Worm (Caenorhabditis elegans) whole organism, L4 larva: ENCODE measurements around the gene Y17D7C.2.

ENCODE experiments used
- D1046.2 ChIP-seq: fragments of 200-800 bp; sonication (Bioruptor generic); IDR thresholded peaks from 2 replicates; pipeline ENCODE4 v1.3.6; 2022; ENCODE audit warnings: missing genetic modification characterization, missing compliant biosample characterization
- Y48G9A.11 ChIP-seq: fragments of 200-800 bp; sonication (Bioruptor generic); IDR thresholded peaks from 2 replicates; pipeline ENCODE4 v1.3.6; 2022; ENCODE audit warnings: missing genetic modification reagents, missing genetic modification characterization, missing compliant biosample characterization
- ZK337.2 ChIP-seq: fragments of 200-800 bp; sonication (Bioruptor generic); IDR thresholded peaks from 2 replicates; pipeline ENCODE4 v1.3.6; 2022; ENCODE audit warnings: missing genetic modification reagents, missing genetic modification characterization, missing compliant biosample characterization
- aha-1 ChIP-seq: fragments of 150-350 bp; peaks from one replicate; lab custom pipeline; 2014; ENCODE audit warnings: missing biosample characterization, missing genetic modification characterization
- ama-1 ChIP-seq: fragments of 150-350 bp; optimal IDR thresholded peaks from 2 replicates; lab custom pipeline; 2014; ENCODE audit warnings: inconsistent platforms, mixed read lengths
- arid-1 ChIP-seq: fragments of 200-800 bp; sonication (Bioruptor generic); conservative IDR thresholded peaks from 2 replicates; pipeline ENCODE4 v1.3.6; 2022; ENCODE audit warnings: missing genetic modification reagents, missing genetic modification characterization, missing compliant biosample characterization
- attf-4 ChIP-seq: sonication (generic microtip); optimal IDR thresholded peaks from 3 replicates; lab custom pipeline; 2017; ENCODE audit warnings: missing biosample characterization, missing genetic modification characterization
- ceh-32 ChIP-seq: sonication (generic microtip); optimal IDR thresholded peaks from 2 replicates; lab custom pipeline; 2016; ENCODE audit warnings: mild to moderate bottlenecking, missing genetic modification characterization, missing compliant biosample characterization; ENCODE audit not compliant: poor library complexity
- ceh-44 ChIP-seq: fragments of 200-800 bp; sonication (Bioruptor generic); IDR thresholded peaks from 2 replicates; pipeline ENCODE4 v1.3.6; 2022; ENCODE audit warnings: missing genetic modification reagents, missing genetic modification characterization, missing compliant biosample characterization
- ceh-62 ChIP-seq: sonication (generic microtip); optimal IDR thresholded peaks from 2 replicates; lab custom pipeline; 2017; ENCODE audit warnings: missing biosample characterization, missing genetic modification characterization
- ceh-82 ChIP-seq: sonication (generic microtip); optimal IDR thresholded peaks from 2 replicates; lab custom pipeline; 2017; ENCODE audit warnings: missing biosample characterization, missing genetic modification characterization
- ces-1 ChIP-seq: fragments of 150-350 bp; sonication (generic microtip); optimal IDR thresholded peaks from 4 replicates; lab custom pipeline; 2014; ENCODE audit warnings: missing biosample characterization, missing genetic modification reagents, missing genetic modification characterization
- cey-2 ChIP-seq: sonication (generic microtip); optimal IDR thresholded peaks from 3 replicates; lab custom pipeline; 2017; ENCODE audit warnings: missing genetic modification characterization, mild to moderate bottlenecking, missing compliant biosample characterization, antibody characterized with exemption, borderline replicate concordance; ENCODE audit not compliant: insufficient read depth
- ctbp-1 ChIP-seq: fragments of 200-800 bp; sonication (Bioruptor generic); IDR thresholded peaks from 2 replicates; pipeline ENCODE4 v1.3.6; 2022; ENCODE audit warnings: missing genetic modification reagents, missing genetic modification characterization, missing compliant biosample characterization
- daf-12 ChIP-seq: fragments of 150-350 bp; optimal IDR thresholded peaks from 2 replicates; lab custom pipeline; 2014; ENCODE audit warnings: missing biosample characterization, missing genetic modification reagents, missing genetic modification characterization
- daf-16 ChIP-seq, 3 experiments: sonication (generic microtip); optimal IDR thresholded peaks; 2 replicates each; lab custom pipeline; 2016 to 2017; ENCODE audit warnings: missing genetic modification characterization in 3 of 3, missing genetic modification reagents in 3 of 3, mild to moderate bottlenecking in 2 of 3, missing compliant biosample characterization in 2 of 3, missing biosample characterization in 1 of 3, moderate library complexity in 1 of 3
- daf-8 ChIP-seq: fragments of 200-800 bp; sonication (Bioruptor generic); IDR thresholded peaks from 2 replicates; pipeline ENCODE4 v1.3.6; 2022; ENCODE audit warnings: missing genetic modification characterization, missing compliant biosample characterization
- duxl-1 ChIP-seq: sonication (generic microtip); optimal IDR thresholded peaks from 2 replicates; lab custom pipeline; 2016; ENCODE audit warnings: mild to moderate bottlenecking, missing genetic modification characterization, moderate library complexity, missing compliant biosample characterization; ENCODE audit not compliant: poor library complexity
- fkh-10 ChIP-seq: fragments of 150-350 bp; optimal IDR thresholded peaks from 2 replicates; lab custom pipeline; 2014; ENCODE audit warnings: missing biosample characterization, missing genetic modification reagents, missing genetic modification characterization
- hlh-11 ChIP-seq: fragments of 200-800 bp; sonication (Bioruptor generic); optimal IDR thresholded peaks from 2 replicates; lab custom pipeline; 2018; ENCODE audit warnings: mild to moderate bottlenecking, missing genetic modification characterization, missing compliant biosample characterization
- jun-1 ChIP-seq: fragments of 150-350 bp; optimal IDR thresholded peaks from 2 replicates; lab custom pipeline; 2014; ENCODE audit warnings: missing biosample characterization, missing genetic modification reagents, missing genetic modification characterization
- lin-1 ChIP-seq: fragments of 200-800 bp; sonication (Bioruptor generic); IDR thresholded peaks from 2 replicates; pipeline ENCODE4 v1.3.6; 2022; ENCODE audit warnings: missing genetic modification reagents, missing genetic modification characterization, missing compliant biosample characterization
- lin-13 ChIP-seq: fragments of 150-350 bp; optimal IDR thresholded peaks from 2 replicates; lab custom pipeline; 2014; ENCODE audit warnings: missing biosample characterization, missing genetic modification reagents, missing genetic modification characterization
- lin-38 ChIP-seq: fragments of 200-800 bp; sonication (Bioruptor generic); IDR thresholded peaks from 2 replicates; pipeline ENCODE4 v1.3.6; 2022; ENCODE audit warnings: missing genetic modification reagents, missing genetic modification characterization, missing compliant biosample characterization
- madf-5 ChIP-seq, 2 experiments: fragments of 200-800 bp; sonication (Bioruptor generic); IDR thresholded peaks; 2 replicates each; pipeline ENCODE4 v1.3.6; 2022; ENCODE audit warnings: missing compliant biosample characterization in 2 of 2, missing genetic modification characterization in 2 of 2
- madf-9 ChIP-seq: fragments of 200-800 bp; sonication (Bioruptor generic); conservative IDR thresholded peaks from 2 replicates; pipeline ENCODE4 v1.3.6; 2022; ENCODE audit warnings: missing genetic modification reagents, missing genetic modification characterization, missing compliant biosample characterization
- mdl-1 ChIP-seq, 2 experiments: fragments of 150-350 bp in 1 of 2; sonication (generic microtip) in 1 of 2; optimal IDR thresholded peaks; 2 replicates each; lab custom pipeline; 2014 to 2017; ENCODE audit warnings: missing biosample characterization in 2 of 2, missing genetic modification characterization in 2 of 2
- mdt-29 ChIP-seq: fragments of 200-800 bp; sonication (Bioruptor generic); IDR thresholded peaks from 2 replicates; pipeline ENCODE4 v1.3.6; 2022; ENCODE audit warnings: missing genetic modification reagents, missing genetic modification characterization, missing compliant biosample characterization
- mep-1 ChIP-seq: fragments of 150-350 bp; sonication (generic microtip); optimal IDR thresholded peaks from 3 replicates; lab custom pipeline; 2014; ENCODE audit warnings: missing biosample characterization, missing genetic modification characterization
- nhr-11 ChIP-seq: fragments of 150-350 bp; optimal IDR thresholded peaks from 2 replicates; lab custom pipeline; 2014; ENCODE audit warnings: missing biosample characterization, missing genetic modification characterization
- nhr-28 ChIP-seq: fragments of 150-350 bp; optimal IDR thresholded peaks from 2 replicates; lab custom pipeline; 2014; ENCODE audit warnings: missing biosample characterization, missing genetic modification characterization
- nhr-41 ChIP-seq: fragments of 200-800 bp; sonication (Bioruptor generic); IDR thresholded peaks from 2 replicates; pipeline ENCODE4 v1.3.6; 2022; ENCODE audit warnings: missing genetic modification reagents, missing genetic modification characterization, missing compliant biosample characterization
- nhr-6 ChIP-seq: fragments of 150-350 bp; optimal IDR thresholded peaks from 2 replicates; lab custom pipeline; 2014; ENCODE audit warnings: missing biosample characterization, missing genetic modification characterization
- pha-4 ChIP-seq, 2 experiments: fragments of 150-350 bp in 1 of 2; fragments of 200-800 bp in 1 of 2; sonication (Bioruptor generic) in 1 of 2; IDR thresholded peaks in 1 of 2; optimal IDR thresholded peaks in 1 of 2; 2 replicates each; pipeline versions ENCODE4 v1.3.6 to Lab custom; 2014 to 2022; ENCODE audit warnings: missing genetic modification characterization in 2 of 2, missing genetic modification reagents in 2 of 2, missing biosample characterization in 1 of 2, missing compliant biosample characterization in 1 of 2
- pqm-1 ChIP-seq: sonication (generic microtip); optimal IDR thresholded peaks from 2 replicates; lab custom pipeline; 2017; ENCODE audit warnings: missing biosample characterization, missing genetic modification characterization
- saeg-2 ChIP-seq: fragments of 200-800 bp; sonication (Bioruptor generic); IDR thresholded peaks from 2 replicates; pipeline ENCODE4 v1.3.6; 2022; ENCODE audit warnings: missing genetic modification reagents, missing genetic modification characterization, missing compliant biosample characterization
- sdz-12 ChIP-seq: fragments of 200-800 bp; sonication (Bioruptor generic); optimal IDR thresholded peaks from 2 replicates; lab custom pipeline; 2018; ENCODE audit warnings: mild to moderate bottlenecking, missing genetic modification characterization, missing compliant biosample characterization
- set-16 ChIP-seq: fragments of 200-800 bp; sonication (Bioruptor generic); IDR thresholded peaks from 2 replicates; pipeline ENCODE4 v1.3.6; 2022; ENCODE audit warnings: missing genetic modification reagents, missing genetic modification characterization, missing compliant biosample characterization
- skn-1 ChIP-seq: fragments of 150-350 bp; optimal IDR thresholded peaks from 2 replicates; lab custom pipeline; 2014; ENCODE audit warnings: missing biosample characterization, missing genetic modification characterization
- snpc-1.2 ChIP-seq: fragments of 200-800 bp; sonication (Bioruptor generic); IDR thresholded peaks from 2 replicates; pipeline ENCODE4 v1.3.6; 2022; ENCODE audit warnings: missing genetic modification reagents, missing genetic modification characterization, missing compliant biosample characterization
- spr-3 ChIP-seq: fragments of 200-800 bp; sonication (Bioruptor generic); optimal IDR thresholded peaks from 2 replicates; lab custom pipeline; 2018; ENCODE audit warnings: mild to moderate bottlenecking, missing genetic modification characterization, missing compliant biosample characterization
- tra-1 ChIP-seq: fragments of 200-800 bp; sonication (Bioruptor generic); IDR thresholded peaks from 2 replicates; pipeline ENCODE4 v1.3.6; 2022; ENCODE audit warnings: missing genetic modification reagents, missing genetic modification characterization, missing compliant biosample characterization
- unc-130 ChIP-seq: sonication (generic microtip); optimal IDR thresholded peaks from 2 replicates; lab custom pipeline; 2016; ENCODE audit warnings: missing genetic modification reagents, missing genetic modification characterization, missing compliant biosample characterization
- unc-39 ChIP-seq: sonication (generic microtip); optimal IDR thresholded peaks from 2 replicates; lab custom pipeline; 2017; ENCODE audit warnings: missing biosample characterization, missing genetic modification characterization
- vab-7 ChIP-seq: fragments of 200-800 bp; sonication (Bioruptor generic); IDR thresholded peaks from 2 replicates; pipeline ENCODE4 v1.3.6; 2022; ENCODE audit warnings: missing genetic modification reagents, missing genetic modification characterization, missing compliant biosample characterization
- ztf-7 ChIP-seq: fragments of 150-350 bp; optimal IDR thresholded peaks from 2 replicates; lab custom pipeline; 2014; ENCODE audit warnings: missing biosample characterization, missing genetic modification characterization

Y17D7C.2 gene

DNA sequence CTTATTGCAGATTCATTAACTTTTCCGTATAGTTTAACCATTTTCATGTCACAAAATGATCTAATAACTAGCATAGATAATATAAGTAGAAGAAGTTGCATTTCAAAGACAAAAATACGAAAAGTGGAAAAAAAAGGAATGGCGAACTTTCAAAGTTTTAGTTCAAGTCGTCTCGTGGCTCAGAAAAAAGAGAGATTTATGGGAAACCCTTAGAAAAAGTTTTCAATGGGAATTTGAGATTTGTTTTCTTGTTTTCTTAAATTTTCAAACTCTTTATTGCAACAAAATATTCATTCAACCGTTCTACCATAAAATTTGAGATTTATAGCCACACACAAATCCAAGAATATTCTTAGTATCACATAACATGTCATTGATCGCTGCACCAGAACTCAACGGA is 22.3 kb upstream of the Y17D7C.2 start, which contains the start of gene clec-250:
clec-250 (minus strand) TSS at position 101 of the 400 bp plus-strand sequence.
- TF ChIP-seq skn-1 (no peak), madf-5 (GFP tag; IDR thresholded peaks at IDR 0.05; lab: Robert Waterston, UW) (no peak), ceh-44 (GFP tag; lab: Robert Waterston, UW) (no peak), unc-130 (GFP tag; lab: Kevin White, UChicago) (no peak), daf-16 (GFP tag; optimal IDR thresholded peaks at IDR 0.05; lab: Kevin White, UChicago) (no peak), daf-16 (tag; optimal IDR thresholded peaks at IDR 0.05; lab: Kevin White, UChicago) (no peak), vab-7 (GFP tag; lab: Robert Waterston, UW) (no peak), D1046.2 (GFP tag; lab: Robert Waterston, UW) (no peak), mdt-29 (GFP tag; lab: Robert Waterston, UW) (no peak), hlh-11 (tag; lab: Kevin White, UChicago) (no peak), daf-12 (tag; lab: Kevin White, UChicago) (no peak), mep-1 (tag; lab: Kevin White, UChicago) (no peak), ceh-82 (tag; lab: Kevin White, UChicago) (no peak), saeg-2 (GFP tag; lab: Robert Waterston, UW) (no peak), mdl-1 (tag; optimal IDR thresholded peaks at IDR 0.05; lab: Kevin White, UChicago) (no peak), ama-1 (lab: Kevin White, UChicago) (no peak)

DNA sequence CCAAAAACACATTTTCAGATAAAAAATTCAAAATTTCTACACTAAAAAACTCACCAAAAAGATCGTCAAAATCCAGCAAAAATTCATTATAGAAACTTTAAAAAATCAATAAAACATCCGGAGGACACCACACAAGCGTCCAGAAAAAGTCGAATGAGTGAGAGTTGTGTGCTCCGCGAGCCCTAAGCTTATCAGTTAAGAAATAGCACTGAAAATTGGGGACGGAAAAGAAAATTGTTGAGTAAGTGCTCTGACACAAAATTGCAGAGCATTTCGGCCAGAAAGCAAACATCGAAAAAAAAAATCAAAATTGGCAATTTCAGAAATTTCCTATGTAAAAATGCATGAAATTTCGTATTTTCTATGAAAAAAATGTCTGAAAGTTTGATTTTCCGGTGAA is 17.9 kb upstream of the Y17D7C.2 start:
- TF ChIP-seq nhr-28 (tag; lab: Kevin White, UChicago) = peak; percentile 1
- TF ChIP-seq duxl-1 = peak; percentile 93
- no peak for TF ChIP-seq snpc-1.2 (GFP tag; lab: Robert Waterston, UW)

DNA sequence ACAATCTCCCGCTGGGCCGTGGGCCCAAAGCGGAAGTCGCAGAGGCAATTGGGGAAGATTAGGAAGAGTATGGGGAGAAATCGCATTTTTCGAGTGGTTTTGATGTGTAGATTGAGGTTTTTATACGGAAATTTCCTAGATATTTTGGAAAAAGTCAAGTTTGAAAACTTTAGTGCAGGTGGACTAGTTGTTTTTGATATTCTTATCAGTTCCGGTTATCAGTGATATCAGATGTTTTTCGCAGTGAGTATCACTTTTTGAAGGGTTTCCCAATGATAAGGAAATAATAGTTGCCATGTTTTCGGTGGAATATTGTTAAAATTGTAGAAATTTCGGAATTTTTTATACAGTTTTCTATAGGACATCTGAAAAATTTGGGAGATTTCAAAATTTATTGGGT is 14.6 kb upstream of the Y17D7C.2 start, which contains the start of gene scl-20:
scl-20 (minus strand) TSS at position 101 of the 400 bp plus-strand sequence.
- TF ChIP-seq nhr-6 (tag; lab: Kevin White, UChicago) = no peak
- no peak for TF ChIP-seq madf-9 (GFP tag; lab: Robert Waterston, UW)
- TF ChIP-seq ztf-7 (tag; lab: Kevin White, UChicago) = no peak
- TF ChIP-seq aha-1 (tag; lab: Kevin White, UChicago) = no peak
- no peak for TF ChIP-seq spr-3 (GFP tag; lab: Kevin White, UChicago)
- no peak for TF ChIP-seq ceh-62 (tag; lab: Kevin White, UChicago)
- TF ChIP-seq arid-1 (GFP tag; lab: Robert Waterston, UW) = no peak
- TF ChIP-seq vab-7 (GFP tag; lab: Robert Waterston, UW) = no peak
- no peak for TF ChIP-seq set-16 (GFP tag; lab: Robert Waterston, UW)
- no peak for TF ChIP-seq daf-8
- TF ChIP-seq ama-1 (lab: Kevin White, UChicago) = no peak
- TF ChIP-seq nhr-41 = no peak
- TF ChIP-seq jun-1 (tag; lab: Kevin White, UChicago) = no peak
- TF ChIP-seq lin-13 = no peak
- TF ChIP-seq mdl-1 (tag; optimal IDR thresholded peaks at IDR 0.05; lab: Kevin White, UChicago) = no peak
- TF ChIP-seq tra-1 (GFP tag; lab: Robert Waterston, UW) = no peak

DNA sequence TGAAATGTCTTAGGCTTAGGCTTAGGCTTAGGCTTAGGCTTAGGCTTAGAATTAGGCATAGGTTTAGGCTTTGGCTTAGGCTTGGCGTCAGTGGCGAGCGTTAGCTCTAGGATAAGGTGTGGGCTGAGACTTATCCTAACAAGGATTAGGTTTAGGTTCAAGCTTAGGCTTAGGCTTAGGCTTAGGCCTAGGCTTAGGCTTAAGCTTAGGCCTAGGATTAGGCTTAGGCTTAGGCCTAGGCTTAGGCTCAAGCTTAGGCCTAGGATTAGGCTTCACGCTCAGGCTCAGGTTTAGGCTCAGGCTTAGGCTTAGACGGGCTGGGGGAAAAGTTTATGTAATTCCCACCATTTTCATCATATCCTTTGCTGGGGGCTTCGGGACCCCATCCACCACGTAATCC is 14.2 kb upstream of the Y17D7C.2 start:
- no peak for TF ChIP-seq lin-1
- TF ChIP-seq nhr-11 (tag; lab: Kevin White, UChicago) = no peak
- no peak for TF ChIP-seq unc-130 (GFP tag; lab: Kevin White, UChicago)
- no peak for TF ChIP-seq lin-38
- TF ChIP-seq ctbp-1 (GFP tag; lab: Robert Waterston, UW) = no peak
- TF ChIP-seq mdt-29 (GFP tag; lab: Robert Waterston, UW) = no peak
- no peak for TF ChIP-seq madf-9 (GFP tag; lab: Robert Waterston, UW)
- TF ChIP-seq pha-4 (GFP tag; IDR thresholded peaks at IDR 0.05; lab: Robert Waterston, UW) = no peak
- no peak for TF ChIP-seq pha-4 (tag; optimal IDR thresholded peaks at IDR 0.05; lab: Kevin White, UChicago)
- TF ChIP-seq attf-4 (tag; lab: Kevin White, UChicago) = no peak
- no peak for TF ChIP-seq Y48G9A.11 (GFP tag; lab: Robert Waterston, UW)
- TF ChIP-seq ceh-62 (tag; lab: Kevin White, UChicago) = no peak
- no peak for TF ChIP-seq sdz-12
- no peak for TF ChIP-seq ces-1 (GFP tag; lab: Kevin White, UChicago)
- TF ChIP-seq pqm-1 (tag; lab: Kevin White, UChicago) = no peak
- TF ChIP-seq ZK337.2 (GFP tag; lab: Robert Waterston, UW) = no peak
- no peak for TF ChIP-seq ceh-32 (tag; lab: Kevin White, UChicago)
- TF ChIP-seq unc-39 (tag; lab: Kevin White, UChicago) = no peak
- TF ChIP-seq cey-2 (tag; lab: Kevin White, UChicago) = no peak
- no peak for TF ChIP-seq fkh-10 (GFP tag; lab: Kevin White, UChicago)
